Worm (Caenorhabditis elegans) whole organism, L3 larva: Measurements from ENCODE around the gene dmd-7.

Source experiments
- R02D3.7 ChIP-seq: fragments of 150-350 bp; optimal IDR thresholded peaks from 2 replicates; lab custom pipeline; 2014; ENCODE audit warnings: missing biosample characterization, missing genetic modification characterization
- ZK546.5 ChIP-seq: sonication (generic microtip); optimal IDR thresholded peaks from 2 replicates; lab custom pipeline; 2017; ENCODE audit warnings: missing biosample characterization, missing genetic modification characterization
- aly-2 ChIP-seq: fragments of 150-350 bp; optimal IDR thresholded peaks from 2 replicates; lab custom pipeline; 2014; ENCODE audit warnings: missing biosample characterization, missing genetic modification characterization
- ama-1 ChIP-seq: fragments of 150-350 bp; optimal IDR thresholded peaks from 2 replicates; lab custom pipeline; 2018
- ceh-16 ChIP-seq: sonication (generic microtip); optimal IDR thresholded peaks from 2 replicates; lab custom pipeline; 2017; ENCODE audit warnings: missing biosample characterization, missing genetic modification characterization
- ceh-28 ChIP-seq: fragments of 150-350 bp; optimal IDR thresholded peaks from 2 replicates; lab custom pipeline; 2014; ENCODE audit warnings: missing biosample characterization, missing genetic modification reagents, missing genetic modification characterization
- ceh-82 ChIP-seq: fragments of 150-350 bp; optimal IDR thresholded peaks from 2 replicates; lab custom pipeline; 2014; ENCODE audit warnings: missing biosample characterization, missing genetic modification characterization
- ceh-9 ChIP-seq: sonication (generic microtip); optimal IDR thresholded peaks from 2 replicates; lab custom pipeline; 2018; ENCODE audit warnings: missing biosample characterization, missing genetic modification characterization
- daf-12 ChIP-seq: fragments of 150-350 bp; optimal IDR thresholded peaks from 2 replicates; lab custom pipeline; 2014; ENCODE audit warnings: missing biosample characterization, missing genetic modification reagents, missing genetic modification characterization
- egl-27 ChIP-seq: sonication (generic microtip); optimal IDR thresholded peaks from 4 replicates; lab custom pipeline; 2017; ENCODE audit warnings: missing biosample characterization, missing genetic modification reagents, missing genetic modification characterization
- egl-5 ChIP-seq: fragments of 150-350 bp; optimal IDR thresholded peaks from 2 replicates; lab custom pipeline; 2017; ENCODE audit warnings: missing biosample characterization, missing genetic modification reagents, missing genetic modification characterization, inconsistent platforms
- elt-1 ChIP-seq: fragments of 150-350 bp; optimal IDR thresholded peaks from 2 replicates; lab custom pipeline; 2014; ENCODE audit warnings: missing biosample characterization, missing genetic modification characterization
- elt-2 ChIP-seq: sonication (generic microtip); optimal IDR thresholded peaks from 2 replicates; lab custom pipeline; 2016; ENCODE audit warnings: missing genetic modification reagents, mild to moderate bottlenecking, missing genetic modification characterization, missing compliant biosample characterization
- elt-3 ChIP-seq, 3 experiments: fragments of 150-350 bp in 1 of 3; sonication (generic microtip) in 2 of 3; optimal IDR thresholded peaks; 2 replicates in 2 of 3; 4 replicates in 1 of 3; lab custom pipeline; 2014 to 2017; ENCODE audit warnings: missing biosample characterization in 3 of 3, missing genetic modification characterization in 3 of 3
- eor-1 ChIP-seq, 2 experiments: fragments of 150-350 bp; optimal IDR thresholded peaks; 2 replicates each; lab custom pipeline; 2014 to 2018; ENCODE audit warnings: missing biosample characterization in 2 of 2, missing genetic modification characterization in 2 of 2
- fkh-10 ChIP-seq: sonication (generic microtip); optimal IDR thresholded peaks from 2 replicates; lab custom pipeline; 2017; ENCODE audit warnings: missing biosample characterization, missing genetic modification reagents, missing genetic modification characterization
- fkh-2 ChIP-seq: fragments of 150-350 bp; optimal IDR thresholded peaks from 2 replicates; lab custom pipeline; 2014; ENCODE audit warnings: missing biosample characterization, missing genetic modification reagents, missing genetic modification characterization
- fos-1 ChIP-seq: fragments of 150-350 bp; optimal IDR thresholded peaks from 2 replicates; lab custom pipeline; 2014; ENCODE audit warnings: missing biosample characterization, missing genetic modification characterization
- hmg-11 ChIP-seq: sonication (generic microtip); optimal IDR thresholded peaks from 2 replicates; lab custom pipeline; 2016; ENCODE audit warnings: missing genetic modification characterization, missing compliant biosample characterization
- jun-1 ChIP-seq: fragments of 150-350 bp; optimal IDR thresholded peaks from 2 replicates; lab custom pipeline; 2014; ENCODE audit warnings: missing biosample characterization, missing genetic modification reagents, missing genetic modification characterization
- lin-15B ChIP-seq: fragments of 150-350 bp; optimal IDR thresholded peaks from 2 replicates; lab custom pipeline; 2014; ENCODE audit warnings: missing biosample characterization, missing genetic modification characterization
- lin-39 ChIP-seq: fragments of 150-350 bp; optimal IDR thresholded peaks from 2 replicates; lab custom pipeline; 2018; ENCODE audit warnings: missing biosample characterization, missing genetic modification reagents, missing genetic modification characterization
- lsy-12 ChIP-seq: sonication (generic microtip); optimal IDR thresholded peaks from 2 replicates; lab custom pipeline; 2016; ENCODE audit warnings: mild to moderate bottlenecking, missing genetic modification characterization, missing compliant biosample characterization
- mdl-1 ChIP-seq: fragments of 150-350 bp; optimal IDR thresholded peaks from 2 replicates; lab custom pipeline; 2014; ENCODE audit warnings: missing biosample characterization, missing genetic modification characterization
- mml-1 ChIP-seq: fragments of 150-350 bp; sonication (generic microtip); optimal IDR thresholded peaks from 3 replicates; lab custom pipeline; 2014; ENCODE audit warnings: missing biosample characterization, missing genetic modification characterization
- nfya-1 ChIP-seq: sonication (generic microtip); optimal IDR thresholded peaks from 2 replicates; lab custom pipeline; 2017; ENCODE audit warnings: missing genetic modification characterization, mild to moderate bottlenecking, missing compliant biosample characterization, antibody characterized with exemption, moderate library complexity; ENCODE audit not compliant: insufficient read depth
- nhr-11 ChIP-seq: fragments of 150-350 bp; optimal IDR thresholded peaks from 2 replicates; lab custom pipeline; 2014; ENCODE audit warnings: missing biosample characterization, missing genetic modification characterization
- nhr-12 ChIP-seq: fragments of 150-350 bp; optimal IDR thresholded peaks from 2 replicates; lab custom pipeline; 2014; ENCODE audit warnings: missing biosample characterization, missing genetic modification characterization
- nhr-23 ChIP-seq: fragments of 150-350 bp; optimal IDR thresholded peaks from 2 replicates; lab custom pipeline; 2014; ENCODE audit warnings: missing biosample characterization, missing genetic modification reagents, missing genetic modification characterization
- nhr-237 ChIP-seq: fragments of 150-350 bp; optimal IDR thresholded peaks from 2 replicates; lab custom pipeline; 2014; ENCODE audit warnings: missing biosample characterization, missing genetic modification characterization
- nhr-25 ChIP-seq: sonication (generic microtip); optimal IDR thresholded peaks from 2 replicates; lab custom pipeline; 2017; ENCODE audit warnings: missing biosample characterization, missing genetic modification characterization
- nhr-28 ChIP-seq: fragments of 150-350 bp; optimal IDR thresholded peaks from 2 replicates; lab custom pipeline; 2014; ENCODE audit warnings: missing biosample characterization, missing genetic modification characterization
- nhr-43 ChIP-seq: sonication (generic microtip); optimal IDR thresholded peaks from 2 replicates; lab custom pipeline; 2016; ENCODE audit warnings: mild to moderate bottlenecking, missing genetic modification characterization, missing compliant biosample characterization; ENCODE audit not compliant: poor library complexity, severe bottlenecking
- nhr-67 ChIP-seq: fragments of 150-350 bp; optimal IDR thresholded peaks from 2 replicates; lab custom pipeline; 2014; ENCODE audit warnings: missing biosample characterization, missing genetic modification characterization
- nhr-76 ChIP-seq: fragments of 150-350 bp; sonication (generic microtip); optimal IDR thresholded peaks from 5 replicates; lab custom pipeline; 2014; ENCODE audit warnings: missing biosample characterization, missing genetic modification characterization
- nhr-77 ChIP-seq: fragments of 150-350 bp; optimal IDR thresholded peaks from 2 replicates; lab custom pipeline; 2014; ENCODE audit warnings: missing biosample characterization, missing genetic modification characterization
- pha-4 ChIP-seq: fragments of 150-350 bp; optimal IDR thresholded peaks from 2 replicates; lab custom pipeline; 2014; ENCODE audit warnings: missing biosample characterization, missing genetic modification reagents, missing genetic modification characterization
- pqm-1 ChIP-seq: fragments of 150-350 bp; optimal IDR thresholded peaks from 2 replicates; lab custom pipeline; 2017; ENCODE audit warnings: missing biosample characterization, missing genetic modification characterization, inconsistent platforms
- sea-2 ChIP-seq: fragments of 150-350 bp; sonication (generic microtip); optimal IDR thresholded peaks from 4 replicates; lab custom pipeline; 2014; ENCODE audit warnings: missing biosample characterization, missing genetic modification reagents, missing genetic modification characterization
- skn-1 ChIP-seq: fragments of 150-350 bp; optimal IDR thresholded peaks from 2 replicates; lab custom pipeline; 2014; ENCODE audit warnings: missing biosample characterization, missing genetic modification characterization
- snpc-4 ChIP-seq: fragments of 150-350 bp; optimal IDR thresholded peaks from 2 replicates; lab custom pipeline; 2014; ENCODE audit warnings: missing biosample characterization, missing genetic modification characterization
- tbx-2 ChIP-seq: sonication (generic microtip); optimal IDR thresholded peaks from 2 replicates; lab custom pipeline; 2016; ENCODE audit warnings: mild to moderate bottlenecking, missing genetic modification characterization, missing compliant biosample characterization
- unc-39 ChIP-seq: sonication (generic microtip); optimal IDR thresholded peaks from 4 replicates; lab custom pipeline; 2017; ENCODE audit warnings: missing biosample characterization, missing genetic modification characterization
- unc-62 ChIP-seq: fragments of 150-350 bp; sonication (generic microtip); optimal IDR thresholded peaks from 4 replicates; lab custom pipeline; 2014; ENCODE audit warnings: missing biosample characterization, missing genetic modification reagents, missing genetic modification characterization
- zag-1 ChIP-seq: fragments of 150-350 bp; optimal IDR thresholded peaks from 2 replicates; lab custom pipeline; 2014; ENCODE audit warnings: missing biosample characterization, missing genetic modification characterization
- ztf-11 ChIP-seq: fragments of 150-350 bp; optimal IDR thresholded peaks from 2 replicates; lab custom pipeline; 2014; ENCODE audit warnings: missing biosample characterization, missing genetic modification characterization
- ztf-4 ChIP-seq: fragments of 150-350 bp; optimal IDR thresholded peaks from 2 replicates; lab custom pipeline; 2014; ENCODE audit warnings: missing biosample characterization, missing genetic modification characterization

The dmd-7 gene

ce11 chrV:6259139-6259538, 12.4 kb downstream of the dmd-7 start, which contains the start of gene K08B12.1:
K08B12.1 (plus strand) TSS chrV:6259367.
- TF ChIP-seq hmg-11 (tag; lab: Kevin White, UChicago) (no peak), ztf-4 (tag; lab: Kevin White, UChicago) (no peak), nhr-28 (tag; lab: Kevin White, UChicago) (no peak), egl-5 (tag; lab: Kevin White, UChicago) (no peak), ceh-16 (tag; lab: Kevin White, UChicago) (no peak), nhr-25 (tag; lab: Kevin White, UChicago) (no peak), nhr-23 (tag; lab: Kevin White, UChicago) (peak; percentile 68), elt-3 (tag; optimal IDR thresholded peaks at IDR 0.05; lab: Kevin White, UChicago) (no peak), mdl-1 (no peak)

ce11 chrV:6267237-6267812, 20.6 kb downstream of the dmd-7 start, which contains the start of gene mrck-1:
mrck-1 (minus strand) TSS chrV:6267287.
- peak; percentile 70 for TF ChIP-seq R02D3.7 (tag; lab: Kevin White, UChicago)
- TF ChIP-seq nhr-28 (tag; lab: Kevin White, UChicago): no peak
- TF ChIP-seq eor-1 (tag; optimal IDR thresholded peaks at IDR 0.05; lab: Kevin White, UChicago): no peak
- TF ChIP-seq elt-2 (tag; lab: Kevin White, UChicago): peak; percentile 57
- peak; percentile 82 for TF ChIP-seq ztf-4 (tag; lab: Kevin White, UChicago)
- TF ChIP-seq lin-15B: peak; percentile 86
- peak; percentile 57 for TF ChIP-seq egl-27
- TF ChIP-seq mdl-1: no peak
- TF ChIP-seq egl-5 (tag; lab: Kevin White, UChicago): peak; percentile 87
- peak; percentile 68 for TF ChIP-seq elt-1 (tag; lab: Kevin White, UChicago)
- no peak for TF ChIP-seq nhr-237 (tag; lab: Kevin White, UChicago)
- TF ChIP-seq skn-1: peak; percentile 59
- peak; percentile 50 for TF ChIP-seq ceh-82
- no peak for TF ChIP-seq ceh-16 (tag; lab: Kevin White, UChicago)
- TF ChIP-seq nfya-1 (tag; lab: Kevin White, UChicago): peak; percentile 91
- TF ChIP-seq nhr-25 (tag; lab: Kevin White, UChicago): peak; percentile 97
- TF ChIP-seq tbx-2 (tag; lab: Kevin White, UChicago): peak; percentile 93
- no peak for TF ChIP-seq fos-1
- no peak for TF ChIP-seq aly-2 (tag; lab: Kevin White, UChicago)
- TF ChIP-seq fkh-2 (tag; lab: Kevin White, UChicago): no peak
- peak; percentile 86 for TF ChIP-seq snpc-4
- no peak for TF ChIP-seq elt-3 (tag; optimal IDR thresholded peaks at IDR 0.05; lab: Kevin White, UChicago)
- peak; percentile 87 for TF ChIP-seq fkh-10 (GFP tag; lab: Kevin White, UChicago)
- peak; percentile 98 for TF ChIP-seq lin-39 (tag; lab: Kevin White, UChicago)
- TF ChIP-seq hmg-11 (tag; lab: Kevin White, UChicago): peak; percentile 92
- TF ChIP-seq nhr-77 (tag; lab: Kevin White, UChicago): no peak
- TF ChIP-seq ztf-11 (tag; lab: Kevin White, UChicago): no peak
- TF ChIP-seq sea-2 (GFP tag; lab: Kevin White, UChicago): no peak
- TF ChIP-seq mml-1 (tag; lab: Kevin White, UChicago): no peak
- TF ChIP-seq nhr-11 (tag; lab: Kevin White, UChicago): peak; percentile 86
- peak; percentile 46 for TF ChIP-seq daf-12 (tag; lab: Kevin White, UChicago)
- TF ChIP-seq ceh-28 (tag; lab: Kevin White, UChicago): peak; percentile 80
- peak; percentile 82 for TF ChIP-seq nhr-43
- peak; percentile 84 for TF ChIP-seq lsy-12 (tag; lab: Kevin White, UChicago)
- TF ChIP-seq nhr-67 (tag; lab: Kevin White, UChicago): no peak
- no peak for TF ChIP-seq pqm-1 (tag; lab: Kevin White, UChicago)
- TF ChIP-seq zag-1 (tag; lab: Kevin White, UChicago): peak; percentile 78
- TF ChIP-seq jun-1 (tag; lab: Kevin White, UChicago): peak; percentile 86
- TF ChIP-seq ZK546.5 (tag; lab: Kevin White, UChicago): peak; percentile 34
- no peak for TF ChIP-seq nhr-76
- no peak for TF ChIP-seq ama-1 (lab: Kevin White, UChicago)
- TF ChIP-seq nhr-12: no peak
- no peak for TF ChIP-seq ceh-9
- peak; percentile 74 for TF ChIP-seq pha-4 (tag; lab: Kevin White, UChicago)
- TF ChIP-seq unc-62 (GFP tag; lab: Kevin White, UChicago): peak; percentile 74
- no peak for TF ChIP-seq unc-39
- TF ChIP-seq nhr-23 (tag; lab: Kevin White, UChicago): peak; percentile 95
